Worm (Caenorhabditis elegans) whole organism, L4 larva: ENCODE measurements around the gene F14D7.12.

ENCODE experiments used
- D1046.2 ChIP-seq: fragments of 200-800 bp; sonication (Bioruptor generic); IDR thresholded peaks from 2 replicates; pipeline ENCODE4 v1.3.6; 2022; ENCODE audit warnings: missing genetic modification characterization, missing compliant biosample characterization
- F10B5.3 ChIP-seq: sonication (generic microtip); optimal IDR thresholded peaks from 2 replicates; lab custom pipeline; 2016; ENCODE audit warnings: mild to moderate bottlenecking, missing genetic modification characterization, missing compliant biosample characterization
- F37D6.2 ChIP-seq: sonication (generic microtip); optimal IDR thresholded peaks from 2 replicates; lab custom pipeline; 2016; ENCODE audit warnings: mild to moderate bottlenecking, missing genetic modification characterization, missing compliant biosample characterization
- F49E8.2 ChIP-seq: sonication (generic microtip); optimal IDR thresholded peaks from 2 replicates; lab custom pipeline; 2016; ENCODE audit warnings: missing compliant biosample characterization, mild to moderate bottlenecking, missing genetic modification characterization, borderline replicate concordance
- T26A8.4 ChIP-seq: fragments of 200-800 bp; sonication (Bioruptor generic); IDR thresholded peaks from 2 replicates; pipeline ENCODE4 v1.3.6; 2022; ENCODE audit warnings: missing genetic modification characterization, missing compliant biosample characterization
- Y105C5A.15 ChIP-seq: fragments of 200-800 bp; sonication (Bioruptor generic); IDR thresholded peaks from 2 replicates; pipeline ENCODE4 v1.3.6; 2022; ENCODE audit warnings: missing genetic modification characterization, missing compliant biosample characterization
- aha-1 ChIP-seq: fragments of 150-350 bp; peaks from one replicate; lab custom pipeline; 2014; ENCODE audit warnings: missing biosample characterization, missing genetic modification characterization
- ceh-32 ChIP-seq: sonication (generic microtip); optimal IDR thresholded peaks from 2 replicates; lab custom pipeline; 2016; ENCODE audit warnings: mild to moderate bottlenecking, missing genetic modification characterization, missing compliant biosample characterization; ENCODE audit not compliant: poor library complexity
- ceh-44 ChIP-seq: fragments of 200-800 bp; sonication (Bioruptor generic); IDR thresholded peaks from 2 replicates; pipeline ENCODE4 v1.3.6; 2022; ENCODE audit warnings: missing genetic modification reagents, missing genetic modification characterization, missing compliant biosample characterization
- ceh-82 ChIP-seq: sonication (generic microtip); optimal IDR thresholded peaks from 2 replicates; lab custom pipeline; 2017; ENCODE audit warnings: missing biosample characterization, missing genetic modification characterization
- daf-12 ChIP-seq: fragments of 150-350 bp; optimal IDR thresholded peaks from 2 replicates; lab custom pipeline; 2014; ENCODE audit warnings: missing biosample characterization, missing genetic modification reagents, missing genetic modification characterization
- daf-8 ChIP-seq: fragments of 200-800 bp; sonication (Bioruptor generic); IDR thresholded peaks from 2 replicates; pipeline ENCODE4 v1.3.6; 2022; ENCODE audit warnings: missing genetic modification characterization, missing compliant biosample characterization
- egl-43 ChIP-seq: fragments of 200-800 bp; sonication (Bioruptor generic); IDR thresholded peaks from 2 replicates; pipeline ENCODE4 v1.3.6; 2022; ENCODE audit warnings: missing genetic modification reagents, missing genetic modification characterization, missing compliant biosample characterization
- hlh-30 ChIP-seq: sonication (generic microtip); optimal IDR thresholded peaks from 2 replicates; lab custom pipeline; 2017; ENCODE audit warnings: antibody characterized with exemption, mild to moderate bottlenecking, missing genetic modification characterization, missing compliant biosample characterization; ENCODE audit not compliant: insufficient read depth
- lin-29 ChIP-seq: fragments of 200-800 bp; sonication (Bioruptor generic); IDR thresholded peaks from 2 replicates; pipeline ENCODE4 v1.3.6; 2022; ENCODE audit warnings: missing genetic modification reagents, missing genetic modification characterization, missing compliant biosample characterization
- lsy-2 ChIP-seq, 2 experiments: fragments of 150-350 bp in 1 of 2; sonication (generic microtip) in 1 of 2; optimal IDR thresholded peaks; 2 replicates each; lab custom pipeline; 2014 to 2017; ENCODE audit warnings: missing biosample characterization in 2 of 2, missing genetic modification characterization in 2 of 2
- madf-9 ChIP-seq: fragments of 200-800 bp; sonication (Bioruptor generic); conservative IDR thresholded peaks from 2 replicates; pipeline ENCODE4 v1.3.6; 2022; ENCODE audit warnings: missing genetic modification reagents, missing genetic modification characterization, missing compliant biosample characterization
- mdl-1 ChIP-seq, 2 experiments: fragments of 150-350 bp in 1 of 2; sonication (generic microtip) in 1 of 2; optimal IDR thresholded peaks; 2 replicates each; lab custom pipeline; 2014 to 2017; ENCODE audit warnings: missing biosample characterization in 2 of 2, missing genetic modification characterization in 2 of 2
- mes-2 ChIP-seq: sonication (generic microtip); optimal IDR thresholded peaks from 2 replicates; lab custom pipeline; 2016; ENCODE audit warnings: missing genotype, mild to moderate bottlenecking, missing genetic modification characterization, missing compliant biosample characterization; ENCODE audit not compliant: poor library complexity, severe bottlenecking
- mxl-3 ChIP-seq: fragments of 200-800 bp; sonication (Bioruptor generic); optimal IDR thresholded peaks from 2 replicates; lab custom pipeline; 2018; ENCODE audit warnings: mild to moderate bottlenecking, missing genetic modification characterization, missing compliant biosample characterization
- nhr-102 ChIP-seq: sonication (generic microtip); optimal IDR thresholded peaks from 2 replicates; lab custom pipeline; 2016; ENCODE audit warnings: mild to moderate bottlenecking, missing genetic modification characterization, moderate library complexity, missing compliant biosample characterization
- nhr-11 ChIP-seq: fragments of 150-350 bp; optimal IDR thresholded peaks from 2 replicates; lab custom pipeline; 2014; ENCODE audit warnings: missing biosample characterization, missing genetic modification characterization
- nhr-28 ChIP-seq: fragments of 150-350 bp; optimal IDR thresholded peaks from 2 replicates; lab custom pipeline; 2014; ENCODE audit warnings: missing biosample characterization, missing genetic modification characterization
- nhr-41 ChIP-seq: fragments of 200-800 bp; sonication (Bioruptor generic); IDR thresholded peaks from 2 replicates; pipeline ENCODE4 v1.3.6; 2022; ENCODE audit warnings: missing genetic modification reagents, missing genetic modification characterization, missing compliant biosample characterization
- pha-4 ChIP-seq, 2 experiments: fragments of 150-350 bp in 1 of 2; fragments of 200-800 bp in 1 of 2; sonication (Bioruptor generic) in 1 of 2; IDR thresholded peaks in 1 of 2; optimal IDR thresholded peaks in 1 of 2; 2 replicates each; pipeline versions ENCODE4 v1.3.6 to Lab custom; 2014 to 2022; ENCODE audit warnings: missing genetic modification characterization in 2 of 2, missing genetic modification reagents in 2 of 2, missing biosample characterization in 1 of 2, missing compliant biosample characterization in 1 of 2
- php-3 ChIP-seq: fragments of 200-800 bp; sonication (Bioruptor generic); IDR thresholded peaks from 2 replicates; pipeline ENCODE4 v1.3.6; 2022; ENCODE audit warnings: missing genetic modification reagents, missing genetic modification characterization, missing compliant biosample characterization
- pqm-1 ChIP-seq: sonication (generic microtip); optimal IDR thresholded peaks from 2 replicates; lab custom pipeline; 2017; ENCODE audit warnings: missing biosample characterization, missing genetic modification characterization
- rbr-2 ChIP-seq: sonication (generic microtip); optimal IDR thresholded peaks from 2 replicates; lab custom pipeline; 2016; ENCODE audit warnings: missing genotype, missing genetic modification characterization, missing compliant biosample characterization
- set-16 ChIP-seq: fragments of 200-800 bp; sonication (Bioruptor generic); IDR thresholded peaks from 2 replicates; pipeline ENCODE4 v1.3.6; 2022; ENCODE audit warnings: missing genetic modification reagents, missing genetic modification characterization, missing compliant biosample characterization
- skn-1 ChIP-seq: fragments of 150-350 bp; optimal IDR thresholded peaks from 2 replicates; lab custom pipeline; 2014; ENCODE audit warnings: missing biosample characterization, missing genetic modification characterization
- zfp-2 ChIP-seq: sonication (generic microtip); optimal IDR thresholded peaks from 2 replicates; lab custom pipeline; 2016; ENCODE audit warnings: mild to moderate bottlenecking, missing genetic modification characterization, missing compliant biosample characterization

The F14D7.12 gene

ce11 chrV:14316525-14316924 is 16.7 kb downstream of the F14D7.12 start, which contains the start of gene F47B8.2:
Gene F47B8.2, minus strand, starts transcription at chrV:14316625.
- TF ChIP-seq F49E8.2 (tag; lab: Kevin White, UChicago) (no peak), ceh-82 (no peak), T26A8.4 (no peak), lin-29 (GFP tag; lab: Robert Waterston, UW) (no peak), daf-8 (no peak), nhr-41 (no peak), pha-4 (GFP tag; IDR thresholded peaks at IDR 0.05; lab: Robert Waterston, UW) (no peak), pha-4 (tag; optimal IDR thresholded peaks at IDR 0.05; lab: Kevin White, UChicago) (no peak), F10B5.3 (no peak), php-3 (GFP tag; lab: Robert Waterston, UW) (no peak)

- no peak for TF ChIP-seq ceh-32 (tag; lab: Kevin White, UChicago)
- TF ChIP-seq mdl-1 (tag; optimal IDR thresholded peaks at IDR 0.05; lab: Kevin White, UChicago), result no peak
- TF ChIP-seq mes-2 (tag; lab: Kevin White, UChicago), result no peak
- peak; percentile 47 for TF ChIP-seq hlh-30 (tag; lab: Kevin White, UChicago)
- TF ChIP-seq nhr-28 (tag; lab: Kevin White, UChicago), result peak; percentile 20
- no peak for TF ChIP-seq mxl-3 (GFP tag; lab: Kevin White, UChicago)
Measured at ce11 chrV:14317204-14317603, 17.4 kb downstream of the F14D7.12 start.

ce11 chrV:14317621-14318020 is 17.8 kb downstream of the F14D7.12 start:
- TF ChIP-seq nhr-11 (tag; lab: Kevin White, UChicago) (peak; percentile 29), ceh-32 (tag; lab: Kevin White, UChicago) (no peak), rbr-2 (no peak)

- TF ChIP-seq set-16 (peak; percentile 96), pqm-1 (no peak), aha-1 (peak; percentile 21), D1046.2 (0 out of 2 replicates have a peak, but pooled peaks have one; percentile 4)
Measured at ce11 chrV:14319101-14319781, 19.4 kb downstream of the F14D7.12 start, which contains the start of gene F47B8.13. Gene F47B8.13, minus strand, starts transcription at chrV:14319731.

ce11 chrV:14320246-14320645 is 20.4 kb downstream of the F14D7.12 start, which contains the start of gene F47B8.14:
Gene F47B8.14, plus strand, starts transcription at chrV:14320546.
- TF ChIP-seq nhr-102 (tag; lab: Kevin White, UChicago), result no peak
- TF ChIP-seq F49E8.2 (tag; lab: Kevin White, UChicago), result no peak
- TF ChIP-seq madf-9 (GFP tag; lab: Robert Waterston, UW), result no peak
- no peak for TF ChIP-seq lsy-2 (tag; optimal IDR thresholded peaks at IDR 0.05; lab: Kevin White, UChicago)
- no peak for TF ChIP-seq ceh-44 (GFP tag; lab: Robert Waterston, UW)
- no peak for TF ChIP-seq Y105C5A.15
- TF ChIP-seq egl-43 (GFP tag; lab: Robert Waterston, UW), result no peak
- TF ChIP-seq daf-12 (tag; lab: Kevin White, UChicago), result no peak
- TF ChIP-seq nhr-28 (tag; lab: Kevin White, UChicago), result no peak
- TF ChIP-seq F37D6.2 (tag; lab: Kevin White, UChicago), result no peak
- TF ChIP-seq zfp-2, result no peak
- no peak for TF ChIP-seq skn-1
